Fruit fly (Drosophila melanogaster) whole organism, embryonic: ENCODE data around the gene Art3.

Source experiments
- CG10147 ChIP-seq: fragments of 200-800 bp; sonication (Bioruptor generic); optimal IDR thresholded peaks from 2 replicates; lab custom pipeline; 2019; ENCODE audit warnings: missing biosample characterization, mild to moderate bottlenecking, missing genetic modification characterization, moderate library complexity
- CG10462 ChIP-seq: fragments of 200-800 bp; sonication (Bioruptor generic); optimal IDR thresholded peaks from 2 replicates; lab custom pipeline; 2016; ENCODE audit warnings: missing biosample characterization, missing genetic modification characterization
- CG11723 ChIP-seq: fragments of 200-800 bp; sonication (Bioruptor generic); optimal IDR thresholded peaks from 2 replicates; lab custom pipeline; 2017; ENCODE audit warnings: missing biosample characterization, mild to moderate bottlenecking, missing genetic modification characterization
- CG12104 ChIP-seq: fragments of 200-800 bp; sonication (Bioruptor generic); optimal IDR thresholded peaks from 3 replicates; lab custom pipeline; 2016; ENCODE audit warnings: missing biosample characterization, missing genetic modification characterization
- CG12744 ChIP-seq: fragments of 200-800 bp; sonication (Bioruptor generic); optimal IDR thresholded peaks from 2 replicates; lab custom pipeline; 2016; ENCODE audit warnings: missing biosample characterization, missing genetic modification characterization
- CG15011 ChIP-seq: fragments of 200-800 bp; sonication (Bioruptor generic); optimal IDR thresholded peaks from 3 replicates; lab custom pipeline; 2018; ENCODE audit warnings: missing biosample characterization, mild to moderate bottlenecking, missing genetic modification characterization
- CG1647 ChIP-seq: fragments of 200-800 bp; sonication (Bioruptor generic); optimal IDR thresholded peaks from 3 replicates; lab custom pipeline; 2016; ENCODE audit warnings: missing biosample characterization, missing genetic modification characterization
- CG17829 ChIP-seq: fragments of 200-800 bp; optimal IDR thresholded peaks from 2 replicates; lab custom pipeline; 2019; ENCODE audit warnings: missing biosample characterization, mild to moderate bottlenecking, missing genetic modification characterization, moderate library complexity
- CG18262 ChIP-seq: fragments of 200-800 bp; optimal IDR thresholded peaks from 3 replicates; lab custom pipeline; 2019; ENCODE audit warnings: missing biosample characterization, mild to moderate bottlenecking, missing genetic modification characterization, moderate library complexity
- CG2116 ChIP-seq: fragments of 200-800 bp; sonication (Bioruptor generic); optimal IDR thresholded peaks from 3 replicates; lab custom pipeline; 2018; ENCODE audit warnings: missing biosample characterization, mild to moderate bottlenecking, missing genetic modification characterization
- CG30403 ChIP-seq: fragments of 200-800 bp; sonication (Bioruptor generic); optimal IDR thresholded peaks from 3 replicates; lab custom pipeline; 2016; ENCODE audit warnings: missing biosample characterization, missing genetic modification characterization
- CG3065 ChIP-seq: fragments of 200-800 bp; sonication (Bioruptor generic); optimal IDR thresholded peaks from 2 replicates; lab custom pipeline; 2016; ENCODE audit warnings: missing biosample characterization, missing genetic modification characterization
- CG4328 ChIP-seq: fragments of 200-800 bp; sonication (Bioruptor generic); optimal IDR thresholded peaks from 3 replicates; lab custom pipeline; 2017; ENCODE audit warnings: missing biosample characterization, missing genetic modification reagents, missing genetic modification characterization
- CG7745 ChIP-seq: fragments of 200-800 bp; sonication (Bioruptor generic); optimal IDR thresholded peaks from 2 replicates; lab custom pipeline; 2018; ENCODE audit warnings: missing biosample characterization, mild to moderate bottlenecking, missing genetic modification characterization, moderate library complexity
- CG7786 ChIP-seq: fragments of 200-800 bp; sonication (Bioruptor generic); optimal IDR thresholded peaks from 2 replicates; lab custom pipeline; 2016; ENCODE audit warnings: missing biosample characterization, missing genetic modification characterization
- CG7987 ChIP-seq: fragments of 200-800 bp; sonication (Bioruptor generic); optimal IDR thresholded peaks from 2 replicates; lab custom pipeline; 2018; ENCODE audit warnings: missing biosample characterization, mild to moderate bottlenecking, missing genetic modification characterization, moderate library complexity
- CG8089 ChIP-seq: fragments of 200-800 bp; sonication (Bioruptor generic); optimal IDR thresholded peaks from 3 replicates; lab custom pipeline; 2016; ENCODE audit warnings: missing biosample characterization, missing genetic modification characterization
- CG8290 ChIP-seq, 3 experiments: fragments of 200-800 bp; sonication (Bioruptor generic); optimal IDR thresholded peaks; 2 replicates each; lab custom pipeline; 2016 to 2019; ENCODE audit warnings: missing biosample characterization in 3 of 3, missing genetic modification characterization in 3 of 3, mild to moderate bottlenecking in 2 of 3, moderate library complexity in 1 of 3
- CG8944 ChIP-seq: fragments of 200-800 bp; sonication (Bioruptor generic); optimal IDR thresholded peaks from 3 replicates; lab custom pipeline; 2016; ENCODE audit warnings: missing biosample characterization, missing genetic modification characterization
- CG9727 ChIP-seq: fragments of 200-800 bp; sonication (Bioruptor generic); optimal IDR thresholded peaks from 3 replicates; lab custom pipeline; 2017; ENCODE audit warnings: missing biosample characterization, mild to moderate bottlenecking, missing genetic modification characterization
- CkIIα-i1 ChIP-seq: fragments of 200-800 bp; sonication (Bioruptor generic); IDR thresholded peaks from 2 replicates; pipeline ENCODE4 v1.3.6; 2022; ENCODE audit warnings: missing biosample characterization, missing genetic modification characterization
- Elba2 ChIP-seq: fragments of 200-800 bp; sonication (Bioruptor generic); optimal IDR thresholded peaks from 3 replicates; lab custom pipeline; 2016; ENCODE audit warnings: missing biosample characterization, missing genetic modification characterization
- Ets97D ChIP-seq: fragments of 200-800 bp; sonication (Bioruptor generic); optimal IDR thresholded peaks from 3 replicates; lab custom pipeline; 2016; ENCODE audit warnings: missing biosample characterization, missing genetic modification characterization
- HLH4C ChIP-seq: fragments of 200-800 bp; sonication (Bioruptor generic); IDR thresholded peaks from 3 replicates; pipeline ENCODE4 v1.3.6; 2022; ENCODE audit warnings: missing biosample characterization, missing genetic modification characterization; ENCODE audit not compliant: partially characterized antibody
- Hr51 ChIP-seq, 2 experiments: fragments of 200-800 bp; sonication (Bioruptor generic); optimal IDR thresholded peaks; 2 replicates in 1 of 2; 3 replicates in 1 of 2; lab custom pipeline; 2016 to 2018; ENCODE audit warnings: missing biosample characterization in 2 of 2, missing genetic modification characterization in 2 of 2, mild to moderate bottlenecking in 1 of 2, moderate library complexity in 1 of 2
- Vsx1 ChIP-seq: fragments of 200-800 bp; sonication (Bioruptor generic); optimal IDR thresholded peaks from 2 replicates; lab custom pipeline; 2017; ENCODE audit warnings: missing biosample characterization, mild to moderate bottlenecking, missing genetic modification characterization, missing genetic modification reagents
- ac ChIP-seq: fragments of 200-800 bp; sonication (Bioruptor generic); optimal IDR thresholded peaks from 3 replicates; lab custom pipeline; 2017; ENCODE audit warnings: missing biosample characterization, mild to moderate bottlenecking, missing genetic modification characterization
- bab2 ChIP-seq: fragments of 200-800 bp; sonication (Bioruptor generic); optimal IDR thresholded peaks from 2 replicates; lab custom pipeline; 2016; ENCODE audit warnings: missing biosample characterization, missing genetic modification characterization
- chm ChIP-seq: fragments of 200-800 bp; sonication (Bioruptor generic); IDR thresholded peaks from 2 replicates; pipeline ENCODE4 v1.3.6; 2022; ENCODE audit warnings: missing biosample characterization, missing genetic modification characterization
- dmrt11E ChIP-seq: fragments of 200-800 bp; sonication (Bioruptor generic); optimal IDR thresholded peaks from 3 replicates; lab custom pipeline; 2018; ENCODE audit warnings: missing biosample characterization, mild to moderate bottlenecking, missing genetic modification characterization, moderate library complexity
- exex ChIP-seq: fragments of 200-800 bp; sonication (Bioruptor generic); optimal IDR thresholded peaks from 4 replicates; lab custom pipeline; 2018; ENCODE audit warnings: missing biosample characterization, mild to moderate bottlenecking, missing genetic modification characterization, moderate library complexity
- grn ChIP-seq: fragments of 200-800 bp; sonication (Bioruptor generic); optimal IDR thresholded peaks from 3 replicates; lab custom pipeline; 2017; ENCODE audit warnings: missing biosample characterization, missing genetic modification characterization
- h ChIP-seq: fragments of >200 bp; optimal IDR thresholded peaks from 2 replicates; lab custom pipeline; 2017
- hb ChIP-seq: fragments of 200-800 bp; sonication (Bioruptor generic); IDR thresholded peaks from 3 replicates; pipeline ENCODE4 v1.3.6; 2022; ENCODE audit warnings: missing biosample characterization, missing genetic modification characterization; ENCODE audit not compliant: partially characterized antibody
- hth ChIP-seq: fragments of >200 bp; optimal IDR thresholded peaks from 2 replicates; lab custom pipeline; 2017; ENCODE audit warnings: inconsistent platforms
- kay ChIP-seq: fragments of 200-800 bp; sonication (Bioruptor generic); optimal IDR thresholded peaks from 2 replicates; lab custom pipeline; 2016; ENCODE audit warnings: missing biosample characterization, missing genetic modification characterization
- lov ChIP-seq, 2 experiments: fragments of 200-800 bp in 1 of 2; fragments of >200 bp in 1 of 2; sonication (Bioruptor generic) in 1 of 2; IDR thresholded peaks in 1 of 2; optimal IDR thresholded peaks in 1 of 2; 2 replicates in 1 of 2; 3 replicates in 1 of 2; pipeline versions ENCODE4 v1.3.6 to Lab custom; 2017 to 2022; ENCODE audit warnings: missing biosample characterization in 1 of 2, missing genetic modification characterization in 1 of 2
- luna ChIP-seq: fragments of 200-800 bp; sonication (Bioruptor generic); optimal IDR thresholded peaks from 2 replicates; lab custom pipeline; 2016; ENCODE audit warnings: missing biosample characterization, missing genetic modification characterization
- nerfin-2 ChIP-seq: fragments of 200-800 bp; sonication (Bioruptor generic); IDR thresholded peaks from 2 replicates; pipeline ENCODE4 v1.3.6; 2022; ENCODE audit warnings: missing biosample characterization, missing genetic modification characterization; ENCODE audit not compliant: partially characterized antibody
- pb ChIP-seq: fragments of 200-800 bp; sonication (Bioruptor generic); optimal IDR thresholded peaks from 3 replicates; lab custom pipeline; 2016; ENCODE audit warnings: missing biosample characterization, missing genetic modification characterization
- pnt ChIP-seq: fragments of 200-800 bp; sonication (Bioruptor generic); optimal IDR thresholded peaks from 3 replicates; lab custom pipeline; 2016; ENCODE audit warnings: missing biosample characterization, missing genetic modification characterization
- prd ChIP-seq, 3 experiments: fragments of >200 bp in 2 of 3; fragments of 200-800 bp in 1 of 3; sonication (Bioruptor generic) in 1 of 3; optimal IDR thresholded peaks in 2 of 3; IDR thresholded peaks in 1 of 3; 2 replicates in 2 of 3; 3 replicates in 1 of 3; pipeline versions ENCODE4 v1.3.6 to Lab custom; 2017 to 2022; ENCODE audit warnings: missing biosample characterization in 1 of 3, missing genetic modification characterization in 1 of 3
- repo ChIP-seq: fragments of 200-800 bp; sonication (Bioruptor generic); optimal IDR thresholded peaks from 2 replicates; lab custom pipeline; 2016; ENCODE audit warnings: missing biosample characterization, missing genetic modification characterization
- shn ChIP-seq: fragments of 200-800 bp; sonication (Bioruptor generic); optimal IDR thresholded peaks from 3 replicates; lab custom pipeline; 2016; ENCODE audit warnings: missing biosample characterization, missing genetic modification characterization
- tna ChIP-seq: fragments of 200-800 bp; sonication (Bioruptor generic); IDR thresholded peaks from 2 replicates; pipeline ENCODE4 v1.3.6; 2022; ENCODE audit warnings: missing biosample characterization, missing genetic modification characterization; ENCODE audit not compliant: partially characterized antibody
- ttk ChIP-seq: fragments of 200-800 bp; sonication (Bioruptor generic); IDR thresholded peaks from 2 replicates; pipeline ENCODE4 v2.1.2; 2022; ENCODE audit warnings: missing biosample characterization, missing genetic modification characterization
- zen2 ChIP-seq: fragments of 200-800 bp; sonication (Bioruptor generic); IDR thresholded peaks from 3 replicates; pipeline ENCODE4 v1.3.6; 2022; ENCODE audit warnings: missing biosample characterization, missing genetic modification characterization; ENCODE audit not compliant: partially characterized antibody

Art3 gene

DNA sequence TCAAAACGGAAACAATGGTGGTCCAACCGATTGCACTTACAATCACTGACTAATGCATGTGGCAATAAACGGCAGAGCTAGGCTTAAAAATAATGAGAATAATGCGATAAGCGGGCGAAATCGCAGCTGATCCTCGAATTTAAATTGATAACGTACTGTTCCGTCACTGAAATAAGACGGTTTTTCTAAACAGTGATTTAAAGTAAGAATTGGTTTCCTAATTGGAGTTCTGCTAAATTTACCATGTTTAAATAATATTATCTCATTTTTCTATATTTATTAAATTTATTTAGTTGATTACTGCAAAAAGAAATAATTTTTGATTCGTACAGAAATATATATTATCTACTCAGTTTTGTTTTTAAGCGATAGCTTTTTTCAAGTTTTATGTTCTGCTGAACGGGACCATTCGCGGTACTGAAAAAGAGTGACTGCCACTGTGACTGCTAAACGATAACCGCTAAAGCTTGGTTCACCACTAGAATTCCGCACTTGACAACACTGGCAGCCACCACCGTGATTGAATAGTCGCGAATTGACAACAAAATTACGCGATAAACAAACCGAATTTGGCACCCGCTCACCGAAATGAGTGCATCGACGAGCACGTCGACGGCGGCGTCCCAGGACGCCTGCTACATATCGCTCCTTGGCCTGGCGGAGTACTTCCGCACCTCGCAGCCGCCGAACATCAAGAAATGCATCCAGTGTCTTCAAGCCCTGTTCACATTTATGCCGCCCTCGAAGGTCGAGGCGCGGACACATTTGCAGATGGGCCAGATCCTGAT, 20.3 kb downstream of the Art3 start, which contains the start of the genes Spn88Eb and Mau2 (continued):
- TF ChIP-seq CG7745 (tag; lab: Kevin White, UChicago) (no peak), nerfin-2 (GFP tag; lab: Robert Waterston, UW) (no peak), CG8089 (peak; percentile 38), CG17829 (tag; lab: Kevin White, UChicago) (peak; percentile 77), repo (GFP tag; lab: Kevin White, UChicago) (peak; percentile 23), zen2 (GFP tag; lab: Robert Waterston, UW) (no peak; the same call in 2 of the 3 replicates), Ets97D (peak; percentile 39), CG7786 (peak; percentile 64), CG1647 (GFP tag; lab: Kevin White, UChicago) (peak; percentile 66), CG10147 (GFP tag; lab: Kevin White, UChicago) (no peak), dmrt11E (tag; lab: Kevin White, UChicago) (no peak), prd (optimal IDR thresholded peaks at IDR 0.05; lab: Kevin White, UChicago) (no peak), prd (GFP tag; IDR thresholded peaks at IDR 0.05; lab: Robert Waterston, UW) (peak; percentile 80), chm (GFP tag; lab: Robert Waterston, UW) (peak; percentile 52; the same call in 1 of the 2 replicates), shn (GFP tag; lab: Kevin White, UChicago) (peak; percentile 37), tna (peak; percentile 39; the same call in 1 of the 2 replicates), hb (GFP tag; lab: Robert Waterston, UW) (no peak), bab2 (GFP tag; lab: Kevin White, UChicago) (peak; percentile 61), lov (optimal IDR thresholded peaks at IDR 0.05; lab: Kevin White, UChicago) (no peak), lov (GFP tag; IDR thresholded peaks at IDR 0.05; lab: Robert Waterston, UW) (0 out of 3 replicates have a peak, but pooled peaks have one; percentile 18), exex (tag; lab: Kevin White, UChicago) (no peak), CkIIα-i1 (GFP tag; lab: Robert Waterston, UW) (no peak), CG15011 (no peak), CG8944 (peak; percentile 60), CG18262 (tag; lab: Kevin White, UChicago) (peak; percentile 55), CG4328 (peak; percentile 43), HLH4C (peak; percentile 64), CG11723 (GFP tag; lab: Kevin White, UChicago) (no peak), CG3065 (GFP tag; lab: Kevin White, UChicago) (no peak), luna (GFP tag; lab: Kevin White, UChicago) (no peak), CG30403 (GFP tag; lab: Kevin White, UChicago) (peak; percentile 81), h (lab: Kevin White, UChicago) (no peak), CG12104 (GFP tag; lab: Kevin White, UChicago) (peak; percentile 8), Hr51 (GFP tag; optimal IDR thresholded peaks at IDR 0.05; lab: Kevin White, UChicago) (peak in 1 of 2 experiments; percentile 79), ttk (GFP tag; lab: Robert Waterston, UW) (peak; percentile 68), ac (no peak), CG8290 (GFP tag; optimal IDR thresholded peaks at IDR 0.05; lab: Kevin White, UChicago) (peak; percentile 55), CG8290 (tag; optimal IDR thresholded peaks at IDR 0.05; lab: Kevin White, UChicago) (peak in 1 of 2 experiments; percentile 53), pb (GFP tag; lab: Kevin White, UChicago) (no peak), hth (no peak), CG12744 (no peak), kay (peak; percentile 60), CG7987 (peak; percentile 10), Vsx1 (GFP tag; lab: Kevin White, UChicago) (no peak), CG10462 (GFP tag; lab: Kevin White, UChicago) (no peak), Elba2 (GFP tag; lab: Kevin White, UChicago) (peak; percentile 47), grn (GFP tag; lab: Kevin White, UChicago) (no peak), CG2116 (GFP tag; lab: Kevin White, UChicago) (peak; percentile 58), pnt (peak; percentile 9), CG9727 (peak; percentile 48)
